Fruit fly (Drosophila melanogaster) whole organism, embryonic: ENCODE results near the gene RhoGAP18B.

Experiments
- Bgb ChIP-seq: fragments of 200-800 bp; sonication (Bioruptor generic); IDR thresholded peaks from 2 replicates; pipeline ENCODE4 v1.3.6; 2022; ENCODE audit warnings: missing biosample characterization, missing genetic modification characterization; ENCODE audit not compliant: partially characterized antibody
- BtbVII ChIP-seq: fragments of 200-800 bp; sonication (Bioruptor generic); optimal IDR thresholded peaks from 3 replicates; lab custom pipeline; 2017; ENCODE audit warnings: missing biosample characterization, mild to moderate bottlenecking, missing genetic modification characterization
- CG10267 ChIP-seq: fragments of 200-800 bp; sonication (Bioruptor generic); optimal IDR thresholded peaks from 2 replicates; lab custom pipeline; 2018; ENCODE audit warnings: missing biosample characterization, mild to moderate bottlenecking, missing genetic modification characterization, moderate library complexity
- CG10274 ChIP-seq: fragments of 200-800 bp; sonication (Bioruptor generic); optimal IDR thresholded peaks from 3 replicates; lab custom pipeline; 2017; ENCODE audit warnings: missing biosample characterization, mild to moderate bottlenecking, missing genetic modification characterization
- CG12659 ChIP-seq: fragments of 200-800 bp; sonication (Bioruptor generic); optimal IDR thresholded peaks from 3 replicates; lab custom pipeline; 2017; ENCODE audit warnings: mild to moderate bottlenecking, missing biosample characterization, missing genetic modification reagents, missing genetic modification characterization
- CG13287 ChIP-seq: fragments of 200-800 bp; sonication (Bioruptor generic); IDR thresholded peaks from 2 replicates; pipeline ENCODE4 v1.3.6; 2022; ENCODE audit warnings: missing biosample characterization, missing genetic modification characterization; ENCODE audit not compliant: partially characterized antibody
- CG14441 ChIP-seq: fragments of 200-800 bp; sonication (Bioruptor generic); IDR thresholded peaks from 2 replicates; pipeline ENCODE4 v1.3.6; 2022; ENCODE audit warnings: missing biosample characterization, missing genetic modification characterization
- CG17802 ChIP-seq: fragments of 200-800 bp; sonication (Bioruptor generic); optimal IDR thresholded peaks from 2 replicates; lab custom pipeline; 2018; ENCODE audit warnings: missing biosample characterization, mild to moderate bottlenecking, missing genetic modification characterization, moderate library complexity
- CG2129 ChIP-seq: fragments of 200-800 bp; sonication (Bioruptor generic); IDR thresholded peaks from 2 replicates; pipeline ENCODE4 v1.3.6; 2022; ENCODE audit warnings: missing biosample characterization, missing genetic modification characterization; ENCODE audit not compliant: partially characterized antibody
- CG2199 ChIP-seq: fragments of 200-800 bp; sonication (Bioruptor generic); IDR thresholded peaks from 3 replicates; pipeline ENCODE4 v1.3.6; 2022; ENCODE audit warnings: missing biosample characterization, missing genetic modification characterization
- CG6689 ChIP-seq: fragments of 200-800 bp; sonication (Bioruptor generic); IDR thresholded peaks from 2 replicates; pipeline ENCODE4 v1.3.6; 2022; ENCODE audit warnings: missing biosample characterization, missing genetic modification characterization
- D19A ChIP-seq: fragments of 200-800 bp; optimal IDR thresholded peaks from 3 replicates; lab custom pipeline; 2019; ENCODE audit warnings: missing biosample characterization, mild to moderate bottlenecking, missing genetic modification characterization, moderate library complexity
- Dip3 ChIP-seq: fragments of 200-800 bp; sonication (Bioruptor generic); optimal IDR thresholded peaks from 3 replicates; lab custom pipeline; 2016; ENCODE audit warnings: missing biosample characterization, missing genetic modification characterization
- Doc2 ChIP-seq: fragments of 200-800 bp; sonication (Bioruptor generic); IDR thresholded peaks from 2 replicates; pipeline ENCODE4 v1.3.6; 2022; ENCODE audit warnings: missing biosample characterization, missing genetic modification characterization
- Drgx ChIP-seq: fragments of 200-800 bp; sonication (Bioruptor generic); IDR thresholded peaks from 2 replicates; pipeline ENCODE4 v1.3.6; 2022; ENCODE audit warnings: missing biosample characterization, missing genetic modification characterization
- GATAe ChIP-seq: fragments of 200-800 bp; sonication (Bioruptor generic); conservative IDR thresholded peaks from 2 replicates; pipeline ENCODE4 v1.3.6; 2022; ENCODE audit warnings: missing biosample characterization, missing genetic modification characterization
- HHEX ChIP-seq: fragments of 200-800 bp; sonication (Bioruptor generic); optimal IDR thresholded peaks from 3 replicates; lab custom pipeline; 2017; ENCODE audit warnings: missing biosample characterization, mild to moderate bottlenecking, missing genetic modification characterization, missing genetic modification reagents
- Jarid2 ChIP-seq: fragments of 200-800 bp; sonication (Bioruptor generic); optimal IDR thresholded peaks from 3 replicates; lab custom pipeline; 2017; ENCODE audit warnings: mild to moderate bottlenecking, missing biosample characterization, missing genetic modification reagents, missing genetic modification characterization
- Trl ChIP-seq, 3 experiments: fragments of >200 bp in 2 of 3; fragments of 200-800 bp in 1 of 3; sonication (Bioruptor generic) in 1 of 3; optimal IDR thresholded peaks; 2 replicates in 1 of 3; 3 replicates in 2 of 3; lab custom pipeline; 2016 to 2017; ENCODE audit warnings: missing biosample characterization in 1 of 3, missing genetic modification characterization in 1 of 3
- ab ChIP-seq: fragments of 200-800 bp; sonication (Bioruptor generic); optimal IDR thresholded peaks from 2 replicates; lab custom pipeline; 2016; ENCODE audit warnings: missing biosample characterization, missing genetic modification characterization
- al ChIP-seq: fragments of 200-800 bp; sonication (Bioruptor generic); IDR thresholded peaks from 2 replicates; pipeline ENCODE4 v1.3.6; 2022; ENCODE audit warnings: missing biosample characterization, missing genetic modification characterization
- amos ChIP-seq: fragments of 200-800 bp; sonication (Bioruptor generic); IDR thresholded peaks from 2 replicates; pipeline ENCODE4 v1.3.6; 2022; ENCODE audit warnings: missing biosample characterization, missing genetic modification characterization; ENCODE audit not compliant: partially characterized antibody
- ara ChIP-seq: fragments of 200-800 bp; sonication (Bioruptor generic); IDR thresholded peaks from 2 replicates; pipeline ENCODE4 v1.3.6; 2022; ENCODE audit warnings: missing biosample characterization, missing genetic modification characterization
- corto ChIP-seq: fragments of 200-800 bp; sonication (Bioruptor generic); optimal IDR thresholded peaks from 2 replicates; lab custom pipeline; 2016; ENCODE audit warnings: missing biosample characterization, mild to moderate bottlenecking, missing genetic modification characterization, moderate library complexity
- crp ChIP-seq, 2 experiments: fragments of 200-800 bp; sonication (Bioruptor generic); optimal IDR thresholded peaks; 2 replicates in 1 of 2; 3 replicates in 1 of 2; lab custom pipeline; 2017; ENCODE audit warnings: missing biosample characterization in 2 of 2, missing genetic modification characterization in 2 of 2, mild to moderate bottlenecking in 1 of 2, moderate library complexity in 1 of 2
- dmrt11E ChIP-seq: fragments of 200-800 bp; sonication (Bioruptor generic); optimal IDR thresholded peaks from 3 replicates; lab custom pipeline; 2018; ENCODE audit warnings: missing biosample characterization, mild to moderate bottlenecking, missing genetic modification characterization, moderate library complexity
- dpn ChIP-seq, 2 experiments: fragments of 200-800 bp; sonication (Bioruptor generic); optimal IDR thresholded peaks; 3 replicates each; lab custom pipeline; 2016; ENCODE audit warnings: missing biosample characterization in 2 of 2, missing genetic modification characterization in 2 of 2
- ems ChIP-seq: fragments of 200-800 bp; sonication (Bioruptor generic); optimal IDR thresholded peaks from 3 replicates; lab custom pipeline; 2016; ENCODE audit warnings: missing biosample characterization, missing genetic modification characterization
- exex ChIP-seq: fragments of 200-800 bp; sonication (Bioruptor generic); optimal IDR thresholded peaks from 4 replicates; lab custom pipeline; 2018; ENCODE audit warnings: missing biosample characterization, mild to moderate bottlenecking, missing genetic modification characterization, moderate library complexity
- hb ChIP-seq: fragments of 200-800 bp; sonication (Bioruptor generic); IDR thresholded peaks from 3 replicates; pipeline ENCODE4 v1.3.6; 2022; ENCODE audit warnings: missing biosample characterization, missing genetic modification characterization; ENCODE audit not compliant: partially characterized antibody
- inv ChIP-seq: fragments of 200-800 bp; sonication (Bioruptor generic); IDR thresholded peaks from 2 replicates; pipeline ENCODE4 v1.3.6; 2022; ENCODE audit warnings: missing biosample characterization, missing genetic modification characterization; ENCODE audit not compliant: partially characterized antibody
- lov ChIP-seq, 2 experiments: fragments of 200-800 bp in 1 of 2; fragments of >200 bp in 1 of 2; sonication (Bioruptor generic) in 1 of 2; IDR thresholded peaks in 1 of 2; optimal IDR thresholded peaks in 1 of 2; 2 replicates in 1 of 2; 3 replicates in 1 of 2; pipeline versions ENCODE4 v1.3.6 to Lab custom; 2017 to 2022; ENCODE audit warnings: missing biosample characterization in 1 of 2, missing genetic modification characterization in 1 of 2
- mld ChIP-seq: fragments of 200-800 bp; sonication (Bioruptor generic); IDR thresholded peaks from 3 replicates; pipeline ENCODE4 v1.3.6; 2022; ENCODE audit warnings: missing biosample characterization, missing genetic modification characterization; ENCODE audit not compliant: partially characterized antibody
- odd ChIP-seq: fragments of 200-800 bp; sonication (Bioruptor generic); optimal IDR thresholded peaks from 2 replicates; lab custom pipeline; 2017; ENCODE audit warnings: missing biosample characterization, mild to moderate bottlenecking, missing genetic modification characterization
- otp ChIP-seq: fragments of 200-800 bp; sonication (Bioruptor generic); IDR thresholded peaks from 3 replicates; pipeline ENCODE4, ENCODE4 v1.3.6; 2022; ENCODE audit warnings: missing biosample characterization, missing genetic modification characterization
- phol ChIP-seq: fragments of 200-800 bp; sonication (Bioruptor generic); optimal IDR thresholded peaks from 3 replicates; lab custom pipeline; 2018; ENCODE audit warnings: missing biosample characterization, mild to moderate bottlenecking, missing genetic modification characterization, moderate library complexity
- ranshi ChIP-seq: fragments of 200-800 bp; sonication (Bioruptor generic); IDR thresholded peaks from 2 replicates; pipeline ENCODE4 v1.3.6; 2022; ENCODE audit warnings: missing biosample characterization, missing genetic modification characterization
- sens ChIP-seq: fragments of 200-800 bp; sonication (Bioruptor generic); peaks from one replicate; lab custom pipeline; 2016; ENCODE audit warnings: missing biosample characterization, missing genetic modification characterization
- sens-2 ChIP-seq: fragments of 200-800 bp; sonication (Bioruptor generic); IDR thresholded peaks from 2 replicates; pipeline ENCODE4 v1.3.6; 2022; ENCODE audit warnings: missing biosample characterization, missing genetic modification characterization
- slou ChIP-seq: fragments of 200-800 bp; sonication (Bioruptor generic); optimal IDR thresholded peaks from 3 replicates; lab custom pipeline; 2016; ENCODE audit warnings: missing biosample characterization, missing genetic modification characterization
- ssp ChIP-seq: fragments of 200-800 bp; sonication (Bioruptor generic); IDR thresholded peaks from 2 replicates; pipeline ENCODE4 v1.3.6; 2022; ENCODE audit warnings: missing biosample characterization, missing genetic modification characterization
- vnd ChIP-seq: fragments of 200-800 bp; sonication (Bioruptor generic); IDR thresholded peaks from 3 replicates; pipeline ENCODE4 v1.3.6; 2022; ENCODE audit warnings: missing biosample characterization, missing genetic modification characterization; ENCODE audit not compliant: partially characterized antibody
- wdn ChIP-seq: fragments of 200-800 bp; sonication (Bioruptor generic); IDR thresholded peaks from 2 replicates; pipeline ENCODE4 v1.3.6; 2022; ENCODE audit warnings: missing biosample characterization, missing genetic modification characterization
- wek ChIP-seq: fragments of 200-800 bp; sonication (Bioruptor generic); optimal IDR thresholded peaks from 3 replicates; lab custom pipeline; 2018; ENCODE audit warnings: missing biosample characterization, mild to moderate bottlenecking, missing genetic modification characterization, moderate library complexity
- zen ChIP-seq: fragments of 200-800 bp; sonication (Bioruptor generic); optimal IDR thresholded peaks from 3 replicates; lab custom pipeline; 2018; ENCODE audit warnings: missing biosample characterization, mild to moderate bottlenecking, missing genetic modification characterization, moderate library complexity
- zf30C ChIP-seq: fragments of 200-800 bp; sonication (Bioruptor generic); optimal IDR thresholded peaks from 3 replicates; lab custom pipeline; 2018; ENCODE audit warnings: missing biosample characterization, mild to moderate bottlenecking, missing genetic modification characterization

Gene RhoGAP18B

DNA sequence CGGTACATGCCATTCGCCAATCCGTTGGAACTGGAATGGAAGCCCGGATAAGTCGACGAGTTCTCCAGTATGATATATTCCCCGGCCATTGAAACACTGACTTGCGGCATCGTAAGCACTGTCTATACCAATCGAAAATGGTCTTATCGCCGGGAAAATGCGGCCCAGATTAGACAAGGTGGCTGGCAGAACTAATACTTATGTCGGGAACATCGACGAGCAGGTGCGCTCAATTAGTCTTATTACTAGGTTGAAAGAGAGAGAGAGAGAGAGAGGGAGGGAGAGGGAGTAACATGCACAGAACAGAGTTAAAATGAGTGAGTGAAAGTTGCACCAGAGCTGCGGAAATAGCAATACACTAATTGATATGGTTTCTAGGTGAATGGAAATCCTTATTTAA, 39.7 kb downstream of the RhoGAP18B start, which contains the start of gene tgy:
tgy (minus strand) TSS at position 101 of the 400 bp plus-strand sequence.
- peak in 1 of 2 experiments; percentile 22 for TF ChIP-seq Trl (optimal IDR thresholded peaks at IDR 0.05; lab: Kevin White, UChicago)
- no peak for TF ChIP-seq Trl (GFP tag; optimal IDR thresholded peaks at IDR 0.05; lab: Kevin White, UChicago)
- peak; percentile 42 for TF ChIP-seq CG17802 (tag; lab: Kevin White, UChicago)
- TF ChIP-seq dpn (GFP tag; optimal IDR thresholded peaks at IDR 0.05; lab: Kevin White, UChicago), result no peak
- peak; percentile 31 for TF ChIP-seq exex (tag; lab: Kevin White, UChicago)

DNA sequence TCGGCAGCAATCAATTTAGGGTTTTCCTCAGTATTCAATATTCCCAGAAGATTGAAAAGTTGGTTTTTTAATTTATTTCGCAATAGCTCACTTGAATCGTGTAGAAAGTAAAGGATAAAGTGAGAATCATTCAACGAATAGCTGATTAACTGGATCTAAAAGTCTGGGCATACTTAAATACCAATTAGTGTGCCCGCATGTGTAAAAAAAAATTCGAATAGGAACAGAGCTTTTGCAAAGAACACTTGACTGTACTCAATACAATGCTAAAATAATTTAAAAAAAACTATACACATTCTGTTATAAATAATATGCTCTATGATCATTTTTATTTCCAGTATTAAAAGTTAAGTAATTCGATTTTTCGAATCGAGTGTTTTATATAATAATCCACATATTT, 42.6 kb downstream of the RhoGAP18B start, which contains the start of gene CG15882:
CG15882 (minus strand) TSS at position 101 of the 400 bp plus-strand sequence.
- no peak for TF ChIP-seq otp (GFP tag; lab: Robert Waterston, UW)
- no peak for TF ChIP-seq CG12659
- no peak for TF ChIP-seq zen (tag; lab: Kevin White, UChicago)
- TF ChIP-seq mld (GFP tag; lab: Robert Waterston, UW), result no peak
- no peak for TF ChIP-seq CG14441 (GFP tag; lab: Robert Waterston, UW)
- no peak for TF ChIP-seq hb (GFP tag; lab: Robert Waterston, UW)
- no peak for TF ChIP-seq amos (GFP tag; lab: Robert Waterston, UW)

DNA sequence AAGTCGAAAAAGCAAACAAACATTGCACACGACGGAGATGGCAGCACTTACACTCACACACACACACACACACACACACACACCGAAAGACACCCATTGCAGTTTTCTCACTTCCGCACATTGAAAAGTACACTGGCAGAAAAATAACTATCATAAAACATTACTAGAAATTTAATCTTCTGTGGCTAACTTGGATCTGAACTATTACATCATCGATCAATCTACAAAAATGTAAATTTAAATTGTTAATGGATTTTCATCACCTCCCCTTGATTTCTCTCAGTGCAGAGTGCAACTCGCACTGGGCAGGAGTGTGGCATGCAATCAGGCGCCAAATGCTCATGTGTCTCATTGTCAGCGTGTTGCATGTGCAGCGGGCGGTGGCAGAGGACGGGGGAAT, 46.5 kb downstream of the RhoGAP18B start:
- TF ChIP-seq sens (peak; percentile 59), CG2199 (GFP tag; lab: Robert Waterston, UW) (no peak), Bgb (GFP tag; lab: Robert Waterston, UW) (no peak), GATAe (GFP tag; lab: Robert Waterston, UW) (no peak), Drgx (GFP tag; lab: Robert Waterston, UW) (peak; percentile 46), BtbVII (GFP tag; lab: Kevin White, UChicago) (no peak), vnd (GFP tag; lab: Robert Waterston, UW) (no peak), zen (tag; lab: Kevin White, UChicago) (peak; percentile 50), ranshi (no peak), al (GFP tag; lab: Robert Waterston, UW) (no peak), HHEX (GFP tag; lab: Kevin White, UChicago) (no peak), Doc2 (GFP tag; lab: Robert Waterston, UW) (no peak), crp (GFP tag; optimal IDR thresholded peaks at IDR 0.05; lab: Kevin White, UChicago) (no peak), sens-2 (no peak), phol (peak; percentile 3), lov (optimal IDR thresholded peaks at IDR 0.05; lab: Kevin White, UChicago) (no peak), lov (GFP tag; IDR thresholded peaks at IDR 0.05; lab: Robert Waterston, UW) (no peak), ara (GFP tag; lab: Robert Waterston, UW) (no peak), CG10267 (no peak), zf30C (GFP tag; lab: Kevin White, UChicago) (no peak), ems (GFP tag; lab: Kevin White, UChicago) (no peak), corto (GFP tag; lab: Kevin White, UChicago) (no peak), CG2129 (no peak), slou (GFP tag; lab: Kevin White, UChicago) (no peak), wdn (GFP tag; lab: Robert Waterston, UW) (no peak), CG13287 (GFP tag; lab: Robert Waterston, UW) (no peak), inv (GFP tag; lab: Robert Waterston, UW) (no peak), wek (no peak), CG6689 (GFP tag; lab: Robert Waterston, UW) (no peak), dmrt11E (peak; percentile 0), Dip3 (no peak), ssp (GFP tag; lab: Robert Waterston, UW) (no peak), ab (GFP tag; lab: Kevin White, UChicago) (no peak), Jarid2 (no peak), CG10274 (no peak), D19A (tag; lab: Kevin White, UChicago) (no peak), odd (GFP tag; lab: Kevin White, UChicago) (no peak)
